Worm (Caenorhabditis elegans) whole organism, L4/young adult: Measurements from ENCODE around the gene VY10G11R.1.

Source experiments
- W03F9.2 ChIP-seq: fragments of 150-350 bp; optimal IDR thresholded peaks from 2 replicates; lab custom pipeline; 2014; ENCODE audit warnings: missing biosample characterization, missing genetic modification characterization
- dao-5 ChIP-seq: sonication (generic microtip); optimal IDR thresholded peaks from 2 replicates; lab custom pipeline; 2016; ENCODE audit warnings: missing genotype, missing genetic modification characterization, moderate library complexity, missing compliant biosample characterization
- him-1 ChIP-seq: sonication (generic microtip); optimal IDR thresholded peaks from 2 replicates; lab custom pipeline; 2016; ENCODE audit warnings: missing genotype, missing genetic modification reagents, missing genetic modification characterization, missing compliant biosample characterization

ce11 chrIV:16498031-16498442 lies 27.2 kb upstream of the VY10G11R.1 start:
- TF ChIP-seq him-1 (peak; percentile 24), W03F9.2 (tag; lab: Kevin White, UChicago) (no peak), dao-5 (tag; lab: Kevin White, UChicago) (no peak)
